Worm (Caenorhabditis elegans) whole organism, young adult: ENCODE results near the gene ech-8.

ENCODE experiments used
- F23B12.7 ChIP-seq: sonication (generic microtip); optimal IDR thresholded peaks from 2 replicates; lab custom pipeline; 2017; ENCODE audit warnings: missing genetic modification characterization, mild to moderate bottlenecking, missing compliant biosample characterization, antibody characterized with exemption, moderate library complexity; ENCODE audit not compliant: insufficient read depth
- ZK185.1 ChIP-seq: sonication (generic microtip); optimal IDR thresholded peaks from 2 replicates; lab custom pipeline; 2016; ENCODE audit warnings: mild to moderate bottlenecking, missing genetic modification characterization, missing compliant biosample characterization; ENCODE audit not compliant: poor library complexity, severe bottlenecking
- nfya-2 ChIP-seq: fragments of 200-800 bp; sonication (Bioruptor generic); IDR thresholded peaks from 2 replicates; pipeline ENCODE4 v1.3.6; 2022; ENCODE audit warnings: missing genetic modification reagents, missing genetic modification characterization, missing compliant biosample characterization
- pha-4 ChIP-seq: fragments of 150-350 bp; sonication (generic microtip); optimal IDR thresholded peaks from 2 replicates; lab custom pipeline; 2014; ENCODE audit warnings: missing biosample characterization, missing genetic modification reagents, missing genetic modification characterization

DNA sequence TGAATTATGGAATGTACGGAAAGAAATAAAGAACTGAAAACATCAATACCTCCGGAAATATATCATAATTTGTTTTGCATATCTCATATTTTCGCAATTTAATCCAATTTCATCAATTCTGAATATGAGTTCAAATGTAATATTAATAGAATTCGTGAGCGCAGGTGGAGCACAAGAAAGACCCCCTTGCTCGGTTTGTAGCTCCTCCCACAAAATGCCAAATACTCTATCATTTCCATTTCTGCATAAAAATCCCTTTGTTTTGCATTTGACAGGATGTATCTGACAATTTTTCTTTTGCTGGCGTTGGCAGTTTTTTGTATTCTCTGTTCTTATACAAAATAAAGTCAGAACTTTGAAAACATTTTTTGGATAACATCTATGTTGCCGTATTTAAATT, 36.1 kb upstream of the ech-8 start:
- TF ChIP-seq F23B12.7 (tag; lab: Kevin White, UChicago) = no peak
- no peak for TF ChIP-seq pha-4 (tag; lab: Kevin White, UChicago)
- TF ChIP-seq ZK185.1 = no peak
- TF ChIP-seq nfya-2 (GFP tag; lab: Robert Waterston, UW) = no peak
